Worm (Caenorhabditis elegans) whole organism, mixed stage, embryonic: Measurements from ENCODE around the gene pmt-1.

Experiments used
- blmp-1 ChIP-seq: fragments of 150-350 bp; optimal IDR thresholded peaks from 2 replicates; lab custom pipeline; 2014; ENCODE audit warnings: missing biosample characterization, missing genetic modification characterization
- elt-1 ChIP-seq: sonication (generic microtip); optimal IDR thresholded peaks from 2 replicates; lab custom pipeline; 2017; ENCODE audit warnings: missing genetic modification characterization, mild to moderate bottlenecking, missing compliant biosample characterization, antibody characterized with exemption, moderate library complexity, borderline replicate concordance; ENCODE audit not compliant: insufficient read depth
- mab-5 ChIP-seq: fragments of 150-350 bp; optimal IDR thresholded peaks from 2 replicates; lab custom pipeline; 2014; ENCODE audit warnings: missing biosample characterization, missing genetic modification characterization
- mep-1 ChIP-seq: fragments of 150-350 bp; optimal IDR thresholded peaks from 2 replicates; lab custom pipeline; 2017; ENCODE audit warnings: missing biosample characterization, missing genetic modification reagents, missing genetic modification characterization, inconsistent platforms
- nhr-12 ChIP-seq: fragments of 150-350 bp; optimal IDR thresholded peaks from 2 replicates; lab custom pipeline; 2014; ENCODE audit warnings: missing biosample characterization, missing genetic modification characterization
- nhr-237 ChIP-seq: fragments of 150-350 bp; optimal IDR thresholded peaks from 2 replicates; lab custom pipeline; 2014; ENCODE audit warnings: missing biosample characterization, missing genetic modification characterization
- pha-4 ChIP-seq: fragments of 150-350 bp; optimal IDR thresholded peaks from 2 replicates; lab custom pipeline; 2018; ENCODE audit warnings: missing biosample characterization, missing genetic modification reagents, missing genetic modification characterization
- sem-2 ChIP-seq: fragments of 200-800 bp; sonication (Bioruptor generic); optimal IDR thresholded peaks from 2 replicates; lab custom pipeline; 2018; ENCODE audit warnings: mild to moderate bottlenecking, missing genetic modification characterization, missing compliant biosample characterization
- snpc-4 ChIP-seq: fragments of 150-350 bp; optimal IDR thresholded peaks from 2 replicates; lab custom pipeline; 2014; ENCODE audit warnings: missing biosample characterization, missing genetic modification characterization
- sptf-1 ChIP-seq: sonication (generic microtip); optimal IDR thresholded peaks from 2 replicates; lab custom pipeline; 2017; ENCODE audit warnings: mild to moderate bottlenecking, missing genetic modification characterization, moderate library complexity, missing compliant biosample characterization
- unc-39 ChIP-seq: fragments of 150-350 bp; optimal IDR thresholded peaks from 2 replicates; lab custom pipeline; 2014; ENCODE audit warnings: missing biosample characterization, missing genetic modification characterization
- unc-62 ChIP-seq: fragments of 150-350 bp; optimal IDR thresholded peaks from 2 replicates; lab custom pipeline; 2014; ENCODE audit warnings: missing biosample characterization, missing genetic modification reagents, missing genetic modification characterization
- zip-8 ChIP-seq: fragments of 150-350 bp; optimal IDR thresholded peaks from 2 replicates; lab custom pipeline; 2014; ENCODE audit warnings: missing biosample characterization, missing genetic modification characterization
- ztf-11 ChIP-seq: fragments of 150-350 bp; optimal IDR thresholded peaks from 2 replicates; lab custom pipeline; 2014; ENCODE audit warnings: missing biosample characterization, missing genetic modification characterization

- TF ChIP-seq blmp-1 (tag; lab: Kevin White, UChicago) (no peak), zip-8 (tag; lab: Kevin White, UChicago) (no peak), mep-1 (tag; lab: Kevin White, UChicago) (no peak), nhr-12 (tag; lab: Kevin White, UChicago) (no peak), pha-4 (tag; lab: Kevin White, UChicago) (no peak), unc-39 (tag; lab: Kevin White, UChicago) (no peak), nhr-237 (no peak), elt-1 (tag; lab: Kevin White, UChicago) (no peak), ztf-11 (tag; lab: Kevin White, UChicago) (no peak), snpc-4 (tag; lab: Kevin White, UChicago) (no peak), mab-5 (tag; lab: Kevin White, UChicago) (no peak), unc-62 (GFP tag; lab: Kevin White, UChicago) (no peak), sem-2 (no peak), sptf-1 (no peak)
Observed at ce11 chrII:5310795-5311194, 28.5 kb upstream of the pmt-1 start.
